Fruit fly (Drosophila melanogaster) whole organism, embryonic: Measurements from ENCODE around the gene CG1575.
A peak's percentile ranks its signal among the peaks of the same experiment; 100 is the strongest.

Experiments
- ATbp ChIP-seq: fragments of 200-800 bp; sonication (Bioruptor generic); optimal IDR thresholded peaks from 2 replicates; lab custom pipeline; 2017; ENCODE audit warnings: missing biosample characterization, mild to moderate bottlenecking, missing genetic modification characterization, missing genetic modification reagents
- Atf6 ChIP-seq: fragments of 200-800 bp; sonication (Bioruptor generic); IDR thresholded peaks from 2 replicates; pipeline ENCODE4 v1.3.6; 2022; ENCODE audit warnings: missing biosample characterization, missing genetic modification characterization
- Bdp1 ChIP-seq: fragments of 200-800 bp; sonication (Bioruptor generic); optimal IDR thresholded peaks from 3 replicates; lab custom pipeline; 2016; ENCODE audit warnings: missing biosample characterization, missing genetic modification characterization
- CG10147 ChIP-seq: fragments of 200-800 bp; sonication (Bioruptor generic); optimal IDR thresholded peaks from 2 replicates; lab custom pipeline; 2019; ENCODE audit warnings: missing biosample characterization, mild to moderate bottlenecking, missing genetic modification characterization, moderate library complexity
- CG10979 ChIP-seq: fragments of 200-800 bp; sonication (Bioruptor generic); optimal IDR thresholded peaks from 2 replicates; lab custom pipeline; 2018; ENCODE audit warnings: missing biosample characterization, mild to moderate bottlenecking, missing genetic modification characterization, moderate library complexity
- CG12071 ChIP-seq: fragments of 200-800 bp; sonication (Bioruptor generic); optimal IDR thresholded peaks from 3 replicates; lab custom pipeline; 2018; ENCODE audit warnings: missing biosample characterization, mild to moderate bottlenecking, missing genetic modification characterization
- CG13123 ChIP-seq: fragments of 200-800 bp; sonication (Bioruptor generic); optimal IDR thresholded peaks from 2 replicates; lab custom pipeline; 2016; ENCODE audit warnings: missing biosample characterization, missing genetic modification characterization
- CG16815 ChIP-seq: fragments of 200-800 bp; sonication (Bioruptor generic); optimal IDR thresholded peaks from 3 replicates; lab custom pipeline; 2017; ENCODE audit warnings: missing biosample characterization, mild to moderate bottlenecking, missing genetic modification characterization
- CG18476 ChIP-seq: fragments of 200-800 bp; sonication (Bioruptor generic); optimal IDR thresholded peaks from 2 replicates; lab custom pipeline; 2016; ENCODE audit warnings: missing biosample characterization, mild to moderate bottlenecking, missing genetic modification characterization
- CG18764 ChIP-seq: fragments of 200-800 bp; sonication (Bioruptor generic); optimal IDR thresholded peaks from 3 replicates; lab custom pipeline; 2016; ENCODE audit warnings: missing biosample characterization, missing genetic modification characterization
- CG3065 ChIP-seq: fragments of 200-800 bp; sonication (Bioruptor generic); optimal IDR thresholded peaks from 2 replicates; lab custom pipeline; 2016; ENCODE audit warnings: missing biosample characterization, missing genetic modification characterization
- CG31365 ChIP-seq: fragments of 200-800 bp; sonication (Bioruptor generic); optimal IDR thresholded peaks from 2 replicates; lab custom pipeline; 2018; ENCODE audit warnings: missing biosample characterization, mild to moderate bottlenecking, missing genetic modification characterization
- CG32767 ChIP-seq: fragments of 200-800 bp; sonication (Bioruptor generic); IDR thresholded peaks from 2 replicates; pipeline ENCODE4 v1.3.6; 2022; ENCODE audit warnings: missing biosample characterization, missing genetic modification characterization
- CG32772 ChIP-seq: fragments of 200-800 bp; sonication (Bioruptor generic); IDR thresholded peaks from 2 replicates; pipeline ENCODE4 v1.3.6; 2022; ENCODE audit warnings: missing biosample characterization, missing genetic modification characterization
- CG3281 ChIP-seq: fragments of 200-800 bp; sonication (Bioruptor generic); optimal IDR thresholded peaks from 3 replicates; lab custom pipeline; 2017; ENCODE audit warnings: missing biosample characterization, mild to moderate bottlenecking, missing genetic modification characterization
- CG3838 ChIP-seq: fragments of 200-800 bp; sonication (Bioruptor generic); optimal IDR thresholded peaks from 3 replicates; lab custom pipeline; 2016; ENCODE audit warnings: missing biosample characterization, missing genetic modification characterization
- CG43689 ChIP-seq: fragments of 200-800 bp; sonication (Bioruptor generic); IDR thresholded peaks from 2 replicates; pipeline ENCODE4 v1.3.6; 2022; ENCODE audit warnings: missing biosample characterization, missing genetic modification characterization
- CG4404 ChIP-seq: fragments of 200-800 bp; sonication (Bioruptor generic); IDR thresholded peaks from 2 replicates; pipeline ENCODE4 v1.3.6; 2022; ENCODE audit warnings: missing biosample characterization, missing genetic modification characterization
- CG6854 ChIP-seq: fragments of 200-800 bp; sonication (Bioruptor generic); optimal IDR thresholded peaks from 3 replicates; lab custom pipeline; 2017; ENCODE audit warnings: missing biosample characterization, mild to moderate bottlenecking, missing genetic modification characterization
- CG7963 ChIP-seq: fragments of 200-800 bp; sonication (Bioruptor generic); IDR thresholded peaks from 3 replicates; pipeline ENCODE4 v1.3.6; 2022; ENCODE audit warnings: missing biosample characterization, missing genetic modification characterization; ENCODE audit not compliant: partially characterized antibody
- CG8478 ChIP-seq: fragments of >200 bp; optimal IDR thresholded peaks from 2 replicates; lab custom pipeline; 2018
- CG8924 ChIP-seq: fragments of 200-800 bp; optimal IDR thresholded peaks from 3 replicates; lab custom pipeline; 2019; ENCODE audit warnings: missing biosample characterization, mild to moderate bottlenecking, missing genetic modification characterization, moderate library complexity
- CG9817 ChIP-seq: fragments of 200-800 bp; sonication (Bioruptor generic); optimal IDR thresholded peaks from 2 replicates; lab custom pipeline; 2018; ENCODE audit warnings: missing biosample characterization, mild to moderate bottlenecking, missing genetic modification characterization, moderate library complexity
- Ets97D ChIP-seq: fragments of 200-800 bp; sonication (Bioruptor generic); optimal IDR thresholded peaks from 3 replicates; lab custom pipeline; 2016; ENCODE audit warnings: missing biosample characterization, missing genetic modification characterization
- Gsc ChIP-seq: fragments of 200-800 bp; sonication (Bioruptor generic); IDR thresholded peaks from 2 replicates; pipeline ENCODE4 v1.3.6; 2022; ENCODE audit warnings: missing biosample characterization, missing genetic modification characterization
- Hey ChIP-seq: fragments of 200-800 bp; sonication (Bioruptor generic); optimal IDR thresholded peaks from 3 replicates; lab custom pipeline; 2018; ENCODE audit warnings: missing biosample characterization, mild to moderate bottlenecking, missing genetic modification characterization
- Mes4 ChIP-seq: fragments of 200-800 bp; sonication (Bioruptor generic); optimal IDR thresholded peaks from 2 replicates; lab custom pipeline; 2016; ENCODE audit warnings: missing biosample characterization, missing genetic modification characterization
- NK7.1 ChIP-seq: fragments of 200-800 bp; sonication (Bioruptor generic); optimal IDR thresholded peaks from 3 replicates; lab custom pipeline; 2016; ENCODE audit warnings: missing biosample characterization, missing genetic modification characterization
- Nf-YB ChIP-seq: fragments of 200-800 bp; sonication (Bioruptor generic); optimal IDR thresholded peaks from 3 replicates; lab custom pipeline; 2019; ENCODE audit warnings: missing biosample characterization, mild to moderate bottlenecking, missing genetic modification characterization, moderate library complexity
- Oli ChIP-seq: fragments of 200-800 bp; sonication (Bioruptor generic); optimal IDR thresholded peaks from 2 replicates; lab custom pipeline; 2018; ENCODE audit warnings: missing biosample characterization, mild to moderate bottlenecking, missing genetic modification characterization, moderate library complexity
- Ravus ChIP-seq: fragments of 200-800 bp; sonication (Bioruptor generic); IDR thresholded peaks from 2 replicates; pipeline ENCODE4 v1.3.6; 2022; ENCODE audit warnings: missing biosample characterization, missing genetic modification characterization
- Taf1 ChIP-seq: fragments of 200-800 bp; sonication (Bioruptor generic); IDR thresholded peaks from 2 replicates; pipeline ENCODE4 v1.3.6; 2022; ENCODE audit warnings: missing biosample characterization, missing genetic modification characterization
- Trl ChIP-seq, 3 experiments: fragments of >200 bp in 2 of 3; fragments of 200-800 bp in 1 of 3; sonication (Bioruptor generic) in 1 of 3; optimal IDR thresholded peaks; 2 replicates in 1 of 3; 3 replicates in 2 of 3; lab custom pipeline; 2016 to 2017; ENCODE audit warnings: missing biosample characterization in 1 of 3, missing genetic modification characterization in 1 of 3
- Xbp1 ChIP-seq: fragments of 200-800 bp; sonication (Bioruptor generic); optimal IDR thresholded peaks from 3 replicates; lab custom pipeline; 2016; ENCODE audit warnings: missing biosample characterization, mild to moderate bottlenecking, missing genetic modification characterization
- YL-1 ChIP-seq: fragments of 200-800 bp; sonication (Bioruptor generic); optimal IDR thresholded peaks from 3 replicates; lab custom pipeline; 2017; ENCODE audit warnings: missing biosample characterization, mild to moderate bottlenecking, missing genetic modification characterization
- amos ChIP-seq: fragments of 200-800 bp; sonication (Bioruptor generic); IDR thresholded peaks from 2 replicates; pipeline ENCODE4 v1.3.6; 2022; ENCODE audit warnings: missing biosample characterization, missing genetic modification characterization; ENCODE audit not compliant: partially characterized antibody
- corto ChIP-seq: fragments of 200-800 bp; sonication (Bioruptor generic); optimal IDR thresholded peaks from 2 replicates; lab custom pipeline; 2016; ENCODE audit warnings: missing biosample characterization, mild to moderate bottlenecking, missing genetic modification characterization, moderate library complexity
- fd96Cb ChIP-seq: fragments of 200-800 bp; sonication (Bioruptor generic); optimal IDR thresholded peaks from 2 replicates; lab custom pipeline; 2018; ENCODE audit warnings: missing biosample characterization, mild to moderate bottlenecking, missing genetic modification characterization, moderate library complexity
- gfzf ChIP-seq: fragments of 200-800 bp; sonication (Bioruptor generic); optimal IDR thresholded peaks from 2 replicates; lab custom pipeline; 2016; ENCODE audit warnings: missing biosample characterization, mild to moderate bottlenecking, missing genetic modification characterization, moderate library complexity
- hth ChIP-seq: fragments of >200 bp; optimal IDR thresholded peaks from 2 replicates; lab custom pipeline; 2017; ENCODE audit warnings: inconsistent platforms
- lilli ChIP-seq: fragments of 200-800 bp; sonication (Bioruptor generic); optimal IDR thresholded peaks from 3 replicates; lab custom pipeline; 2016; ENCODE audit warnings: missing biosample characterization, missing genetic modification characterization
- nom ChIP-seq: fragments of 200-800 bp; sonication (Bioruptor generic); optimal IDR thresholded peaks from 2 replicates; lab custom pipeline; 2017; ENCODE audit warnings: missing biosample characterization, missing genetic modification characterization, mild to moderate bottlenecking, moderate library complexity, missing genetic modification reagents
- odd ChIP-seq: fragments of 200-800 bp; sonication (Bioruptor generic); optimal IDR thresholded peaks from 2 replicates; lab custom pipeline; 2017; ENCODE audit warnings: missing biosample characterization, mild to moderate bottlenecking, missing genetic modification characterization
- onecut ChIP-seq: fragments of 200-800 bp; sonication (Bioruptor generic); IDR thresholded peaks from 2 replicates; pipeline ENCODE4 v1.3.6; 2022; ENCODE audit warnings: missing biosample characterization, missing genetic modification characterization
- org-1 ChIP-seq: fragments of 200-800 bp; sonication (Bioruptor generic); optimal IDR thresholded peaks from 2 replicates; lab custom pipeline; 2017; ENCODE audit warnings: missing biosample characterization, missing genetic modification characterization
- peb ChIP-seq: fragments of 200-800 bp; sonication (Bioruptor generic); IDR thresholded peaks from 2 replicates; pipeline ENCODE4 v1.3.6; 2022; ENCODE audit warnings: missing biosample characterization, missing genetic modification characterization
- sd ChIP-seq: fragments of 200-800 bp; sonication (Bioruptor generic); optimal IDR thresholded peaks from 3 replicates; lab custom pipeline; 2018; ENCODE audit warnings: missing biosample characterization, mild to moderate bottlenecking, missing genetic modification characterization, moderate library complexity
- tap ChIP-seq: fragments of 200-800 bp; optimal IDR thresholded peaks from 3 replicates; lab custom pipeline; 2019; ENCODE audit warnings: missing biosample characterization, mild to moderate bottlenecking, missing genetic modification characterization, moderate library complexity
- tna ChIP-seq: fragments of 200-800 bp; sonication (Bioruptor generic); IDR thresholded peaks from 2 replicates; pipeline ENCODE4 v1.3.6; 2022; ENCODE audit warnings: missing biosample characterization, missing genetic modification characterization; ENCODE audit not compliant: partially characterized antibody
- vfl ChIP-seq: fragments of 200-800 bp; sonication (Bioruptor generic); optimal IDR thresholded peaks from 2 replicates; lab custom pipeline; 2016; ENCODE audit warnings: missing biosample characterization, missing genetic modification characterization
- yki ChIP-seq: fragments of >200 bp; optimal IDR thresholded peaks from 3 replicates; lab custom pipeline; 2018

CG1575 gene

DNA sequence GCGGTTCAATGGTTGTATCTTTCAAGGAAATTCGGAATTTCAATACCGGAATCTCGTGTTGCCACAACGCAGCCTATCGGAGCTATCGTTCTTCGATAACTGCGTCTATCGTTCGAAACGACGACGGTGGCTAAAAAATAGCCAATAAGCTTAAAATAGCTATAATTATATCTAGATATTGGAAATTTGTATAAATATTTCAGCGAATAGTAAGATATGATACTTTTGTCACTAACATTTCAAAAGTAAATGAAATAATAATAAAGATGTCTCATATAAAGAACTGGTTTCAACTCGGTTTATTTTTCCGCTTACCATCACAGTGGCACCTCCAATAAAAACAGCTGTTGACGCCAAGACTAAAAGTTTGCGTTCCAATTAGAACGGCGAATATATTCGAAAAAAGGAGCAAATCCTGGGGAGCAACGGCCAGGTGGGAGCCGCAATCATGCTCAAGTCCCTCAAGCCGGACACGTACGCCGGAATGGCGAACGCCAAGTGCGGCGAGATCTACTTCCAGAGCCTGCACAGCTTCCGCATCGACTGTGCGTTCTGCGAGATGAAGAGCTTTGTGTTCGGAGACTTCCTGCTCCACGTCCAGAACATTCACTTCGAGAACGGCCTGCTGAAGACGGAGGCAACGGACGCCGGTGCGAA lies 28.8 kb downstream of the CG1575 start, which contains the start of the genes alpha-PheRS and CG2129 (continued):
- no peak for TF ChIP-seq Oli
- TF ChIP-seq CG3838 (GFP tag; lab: Kevin White, UChicago): no peak
- TF ChIP-seq Nf-YB: no peak
- TF ChIP-seq Gsc: no peak
- TF ChIP-seq CG9817 (tag; lab: Kevin White, UChicago): peak; percentile 21
- TF ChIP-seq corto: no peak
- TF ChIP-seq CG3281: peak; percentile 13
- TF ChIP-seq tna (GFP tag; lab: Robert Waterston, UW): no peak
- TF ChIP-seq CG10979: peak; percentile 7
- no peak for TF ChIP-seq CG43689
- TF ChIP-seq nom (GFP tag; lab: Kevin White, UChicago): no peak
- no peak for TF ChIP-seq CG32767 (GFP tag; lab: Robert Waterston, UW)
- no peak for TF ChIP-seq CG13123 (GFP tag; lab: Kevin White, UChicago)
- peak; percentile 1 for TF ChIP-seq Bdp1 (GFP tag; lab: Kevin White, UChicago)
- no peak for TF ChIP-seq tap (tag; lab: Kevin White, UChicago)
- no peak for TF ChIP-seq vfl
- no peak for TF ChIP-seq CG18476 (GFP tag; lab: Kevin White, UChicago)
- peak; percentile 64 for TF ChIP-seq YL-1 (GFP tag; lab: Kevin White, UChicago)
- TF ChIP-seq odd: no peak
- peak; percentile 21; the same call in 1 of the 2 replicates for TF ChIP-seq onecut (GFP tag; lab: Robert Waterston, UW)
- no peak for TF ChIP-seq ATbp (GFP tag; lab: Kevin White, UChicago)
- TF ChIP-seq peb (GFP tag; lab: Robert Waterston, UW): no peak
- TF ChIP-seq fd96Cb (tag; lab: Kevin White, UChicago): no peak
- no peak for TF ChIP-seq gfzf (GFP tag; lab: Kevin White, UChicago)
- TF ChIP-seq lilli (GFP tag; lab: Kevin White, UChicago): peak; percentile 32
- TF ChIP-seq Mes4 (GFP tag; lab: Kevin White, UChicago): no peak
- no peak for TF ChIP-seq CG4404 (GFP tag; lab: Robert Waterston, UW)
- 0 out of 3 replicates have a peak, but pooled peaks have one; percentile 9 for TF ChIP-seq CG7963
- TF ChIP-seq Ravus: no peak
- no peak for TF ChIP-seq NK7.1 (GFP tag; lab: Kevin White, UChicago)
- TF ChIP-seq sd (tag; lab: Kevin White, UChicago): no peak
- TF ChIP-seq Trl (optimal IDR thresholded peaks at IDR 0.05; lab: Kevin White, UChicago): no peak
- no peak for TF ChIP-seq Trl (GFP tag; optimal IDR thresholded peaks at IDR 0.05; lab: Kevin White, UChicago)
- TF ChIP-seq yki (lab: Kevin White, UChicago): no peak
- TF ChIP-seq Ets97D: no peak
- no peak for TF ChIP-seq CG12071 (GFP tag; lab: Kevin White, UChicago)
- no peak for TF ChIP-seq CG16815 (GFP tag; lab: Kevin White, UChicago)
- no peak for TF ChIP-seq org-1 (GFP tag; lab: Kevin White, UChicago)
- no peak for TF ChIP-seq CG3065
- TF ChIP-seq CG10147 (GFP tag; lab: Kevin White, UChicago): peak; percentile 39
- no peak for TF ChIP-seq Taf1 (GFP tag; lab: Robert Waterston, UW)
- TF ChIP-seq hth (lab: Kevin White, UChicago): no peak
- no peak for TF ChIP-seq CG31365 (tag; lab: Kevin White, UChicago)
- peak; percentile 18 for TF ChIP-seq Xbp1 (GFP tag; lab: Kevin White, UChicago)
- no peak for TF ChIP-seq Hey (tag; lab: Kevin White, UChicago)
- TF ChIP-seq CG8924: peak; percentile 48
- no peak for TF ChIP-seq CG6854
- TF ChIP-seq Atf6 (GFP tag; lab: Robert Waterston, UW): no peak
- no peak for TF ChIP-seq CG8478 (lab: Kevin White, UChicago)
- no peak for TF ChIP-seq CG32772 (GFP tag; lab: Robert Waterston, UW)
- peak; percentile 5; the same call in 1 of the 2 replicates for TF ChIP-seq amos (GFP tag; lab: Robert Waterston, UW)
- TF ChIP-seq CG18764 (GFP tag; lab: Kevin White, UChicago): no peak
